Fruit fly (Drosophila melanogaster): ENCODE data around the gene Glyp.

Gene Glyp

DNA sequence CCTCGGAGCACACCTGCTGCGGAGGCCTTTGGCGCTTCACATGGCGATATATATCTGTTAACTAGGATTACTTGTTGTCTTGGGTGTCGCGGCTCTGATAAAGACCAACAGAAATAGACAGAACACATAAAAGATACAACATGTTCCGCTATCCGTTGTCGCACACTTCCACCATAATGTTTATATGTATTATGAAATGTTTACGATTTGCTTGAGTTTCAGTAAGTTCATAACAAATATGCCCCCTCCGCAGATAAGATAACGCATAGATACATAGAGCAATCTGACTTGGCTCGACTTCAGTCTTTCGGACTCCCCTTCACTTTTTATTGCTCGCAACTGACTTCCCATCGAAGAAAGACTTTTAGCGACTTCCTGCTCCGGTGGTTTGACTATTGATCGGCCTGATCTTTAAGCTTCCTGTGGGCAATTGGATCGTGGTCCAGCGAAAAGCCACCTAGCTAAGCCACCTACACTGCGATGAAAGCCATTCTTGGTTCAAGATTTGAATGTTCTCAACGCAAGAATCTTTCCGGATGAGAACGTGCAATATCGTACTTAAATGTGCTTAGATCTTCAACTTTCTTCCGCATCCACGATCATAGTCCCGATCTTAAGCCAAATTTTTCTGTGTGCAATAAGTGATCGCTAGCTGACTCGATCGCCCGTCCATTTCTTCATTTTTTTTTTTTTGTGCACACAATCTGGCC is 37.7 kb downstream of the Glyp start (continued):
- TF ChIP-seq Doc2 (GFP tag; IDR thresholded peaks at IDR 0.05) (no peak), ERR (GFP tag; optimal IDR thresholded peaks at IDR 0.05) (no peak), CG4730 (GFP tag; IDR thresholded peaks at IDR 0.05) (no peak), Sin3A (optimal IDR thresholded peaks at IDR 0.05) (no peak), CG42726 (GFP tag; IDR thresholded peaks at IDR 0.05; ENCODE audit: partially characterized antibody) (no peak), CG32532 (GFP tag; IDR thresholded peaks at IDR 0.05) (no peak), Hey (tag; optimal IDR thresholded peaks at IDR 0.05) (peak; percentile 26), CG18764 (GFP tag; optimal IDR thresholded peaks at IDR 0.05) (no peak), stwl (tag; optimal IDR thresholded peaks at IDR 0.05) (no peak), Spps (tag; optimal IDR thresholded peaks at IDR 0.05) (no peak), lilli (GFP tag; optimal IDR thresholded peaks at IDR 0.05) (no peak), Fer3 (tag; optimal IDR thresholded peaks at IDR 0.05) (peak; percentile 12), inv (GFP tag; IDR thresholded peaks at IDR 0.05; ENCODE audit: partially characterized antibody) (no peak), mam (GFP tag; optimal IDR thresholded peaks at IDR 0.05) (no peak), CG32772 (GFP tag; IDR thresholded peaks at IDR 0.05) (no peak), Hr39 (optimal IDR thresholded peaks at IDR 0.05) (no peak), CG1603 (tag; optimal IDR thresholded peaks at IDR 0.05) (peak; percentile 38), Dip2 (GFP tag; IDR thresholded peaks at IDR 0.05) (no peak), H2.0 (GFP tag; IDR thresholded peaks at IDR 0.05) (no peak), peb (GFP tag; IDR thresholded peaks at IDR 0.05) (no peak), CG18619 (GFP tag; optimal IDR thresholded peaks at IDR 0.05) (no peak), ci (GFP tag; IDR thresholded peaks at IDR 0.05) (peak; percentile 68; the same call in 1 of the 3 replicates), slp2 (GFP tag; optimal IDR thresholded peaks at IDR 0.05) (no peak), cato (GFP tag; optimal IDR thresholded peaks at IDR 0.05; ENCODE audit: borderline replicate concordance) (no peak), CG16813 (GFP tag; IDR thresholded peaks at IDR 0.05; ENCODE audit: partially characterized antibody) (no peak), Blimp-1 (GFP tag; optimal IDR thresholded peaks at IDR 0.05) (no peak), run (tag; optimal IDR thresholded peaks at IDR 0.05) (peak; percentile 40), CG17912 (GFP tag; optimal IDR thresholded peaks at IDR 0.05) (peak; percentile 49), otp (GFP tag; IDR thresholded peaks at IDR 0.05) (peak; percentile 45; the same call in 1 of the 3 replicates), Lhr (GFP tag; optimal IDR thresholded peaks at IDR 0.05) (no peak), CG17829 (tag; optimal IDR thresholded peaks at IDR 0.05) (no peak), CG1647 (GFP tag; optimal IDR thresholded peaks at IDR 0.05) (no peak), dan (GFP tag; IDR thresholded peaks at IDR 0.05) (no peak), B-H1 (GFP tag; IDR thresholded peaks at IDR 0.05) (no peak), Eip74EF (GFP tag; optimal IDR thresholded peaks at IDR 0.05) (no peak), CG8944 (GFP tag; optimal IDR thresholded peaks at IDR 0.05) (no peak), gsb (GFP tag; IDR thresholded peaks at IDR 0.05) (no peak), CG2116 (GFP tag; optimal IDR thresholded peaks at IDR 0.05) (no peak), bbx (GFP tag; IDR thresholded peaks at IDR 0.05; ENCODE audit: partially characterized antibody) (no peak), so (GFP tag; IDR thresholded peaks at IDR 0.05) (peak; percentile 31; the same call in 1 of the 3 replicates), sens-2 (GFP tag; IDR thresholded peaks at IDR 0.05) (0 out of 2 replicates have a peak, but pooled peaks have one; percentile 26), CG17385 (GFP tag; optimal IDR thresholded peaks at IDR 0.05) (peak; percentile 31), CG10462 (GFP tag; optimal IDR thresholded peaks at IDR 0.05) (no peak), ase (GFP tag; IDR thresholded peaks at IDR 0.05) (no peak), Sry-δ (GFP tag; optimal IDR thresholded peaks at IDR 0.05) (no peak), Opbp (GFP tag; IDR thresholded peaks at IDR 0.05; ENCODE audit: partially characterized antibody) (no peak), Scr (GFP tag; IDR thresholded peaks at IDR 0.05; ENCODE audit: partially characterized antibody) (no peak), CG8089 (GFP tag; optimal IDR thresholded peaks at IDR 0.05) (no peak), CG31388 (GFP tag; optimal IDR thresholded peaks at IDR 0.05) (no peak), CG14965 (GFP tag; optimal IDR thresholded peaks at IDR 0.05; ENCODE audit: borderline replicate concordance) (no peak), CG10959 (GFP tag; IDR thresholded peaks at IDR 0.05) (no peak)
